Fruit fly (Drosophila melanogaster): ENCODE data around the gene Tmc.
A peak's percentile ranks its signal among the peaks of the same experiment; 100 is the strongest.

Gene Tmc

dm6 chr3L:9566849-9567248 lies 30.7 kb upstream of the Tmc start:
- TF ChIP-seq Hnf4 (GFP tag; optimal IDR thresholded peaks at IDR 0.05) (no peak), h (GFP tag; optimal IDR thresholded peaks at IDR 0.05) (no peak), sv (GFP tag; optimal IDR thresholded peaks at IDR 0.05) (no peak), Dif (GFP tag; optimal IDR thresholded peaks at IDR 0.05; ENCODE audit: partially characterized antibody) (no peak), Hr83 (GFP tag; optimal IDR thresholded peaks at IDR 0.05; ENCODE audit: poor library complexity, severe bottlenecking) (no peak), CrebA (GFP tag; optimal IDR thresholded peaks at IDR 0.05; ENCODE audit: borderline replicate concordance) (no peak), Mio (GFP tag; optimal IDR thresholded peaks at IDR 0.05) (no peak), CG9705 (GFP tag; optimal IDR thresholded peaks at IDR 0.05) (no peak), dsf (GFP tag; optimal IDR thresholded peaks at IDR 0.05; ENCODE audit: borderline replicate concordance) (no peak), Rel (GFP tag; optimal IDR thresholded peaks at IDR 0.05) (no peak), Rel (tag; optimal IDR thresholded peaks at IDR 0.05) (no peak), jim (GFP tag; optimal IDR thresholded peaks at IDR 0.05) (no peak), sage (GFP tag; optimal IDR thresholded peaks at IDR 0.05) (no peak), Abd-B (GFP tag; optimal IDR thresholded peaks at IDR 0.05) (no peak), foxo (GFP tag; optimal IDR thresholded peaks at IDR 0.05) (no peak), dmrt93B (GFP tag; optimal IDR thresholded peaks at IDR 0.05) (no peak), tai (GFP tag; optimal IDR thresholded peaks at IDR 0.05) (no peak), GATAd (GFP tag; optimal IDR thresholded peaks at IDR 0.05) (no peak), N (GFP tag; optimal IDR thresholded peaks at IDR 0.05) (no peak), Hr78 (GFP tag; optimal IDR thresholded peaks at IDR 0.05) (no peak)

dm6 chr3L:9567748-9568147 lies 29.8 kb upstream of the Tmc start:
- TF ChIP-seq OdsH (GFP tag; optimal IDR thresholded peaks at IDR 0.05) (no peak), Dif (GFP tag; optimal IDR thresholded peaks at IDR 0.05; ENCODE audit: partially characterized antibody) (no peak), jim (GFP tag; optimal IDR thresholded peaks at IDR 0.05) (no peak), Dfd (GFP tag; optimal IDR thresholded peaks at IDR 0.05) (no peak), HLH106 (tag; optimal IDR thresholded peaks at IDR 0.05) (no peak), woc (GFP tag; optimal IDR thresholded peaks at IDR 0.05) (no peak), Mio (GFP tag; optimal IDR thresholded peaks at IDR 0.05) (no peak), usp (GFP tag; optimal IDR thresholded peaks at IDR 0.05) (no peak), Hr78 (GFP tag; optimal IDR thresholded peaks at IDR 0.05) (no peak), N (GFP tag; optimal IDR thresholded peaks at IDR 0.05) (no peak), dsf (GFP tag; optimal IDR thresholded peaks at IDR 0.05; ENCODE audit: borderline replicate concordance) (no peak)

DNA sequence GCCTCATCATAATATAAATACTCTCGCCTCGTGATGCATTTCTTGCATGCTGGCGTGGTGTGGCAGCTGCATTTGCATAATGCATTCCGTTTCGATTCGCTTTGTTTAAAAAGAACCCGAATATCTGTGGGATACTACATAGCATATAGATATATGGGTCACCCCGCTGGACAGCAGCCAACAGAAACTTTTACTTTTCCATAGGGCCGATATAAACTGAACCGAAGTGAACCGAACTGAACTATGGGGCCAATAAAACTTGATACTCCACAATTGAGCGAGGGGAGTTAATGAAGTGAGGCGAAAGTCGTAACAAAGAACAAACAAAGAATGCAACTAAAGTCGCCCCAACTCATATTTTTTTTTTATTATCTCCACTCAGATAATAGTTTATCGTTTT lies 28.4 kb upstream of the Tmc start:
- no peak for TF ChIP-seq N (GFP tag; optimal IDR thresholded peaks at IDR 0.05)

DNA sequence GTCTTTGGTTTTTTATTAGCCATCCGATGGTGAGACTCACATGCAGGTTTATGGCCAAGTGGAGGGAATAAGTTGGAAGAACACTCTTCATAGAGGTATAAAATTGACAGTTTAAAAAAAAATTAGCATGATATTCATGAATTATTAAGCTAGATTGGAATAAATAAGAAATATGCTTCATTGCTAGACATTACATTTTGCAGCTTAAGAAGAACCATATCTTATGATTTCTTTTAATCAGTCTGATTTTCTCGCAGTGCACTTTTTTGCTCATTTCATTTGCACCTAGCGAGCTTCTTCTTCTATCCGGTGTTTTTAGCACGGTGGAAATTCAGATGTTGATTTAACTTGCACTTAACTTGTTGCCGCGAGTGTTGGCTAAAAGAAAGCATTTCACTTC lies 27.7 kb upstream of the Tmc start:
- TF ChIP-seq Hr78 (GFP tag; optimal IDR thresholded peaks at IDR 0.05) (no peak), OdsH (GFP tag; optimal IDR thresholded peaks at IDR 0.05) (no peak), Vsx2 (GFP tag; optimal IDR thresholded peaks at IDR 0.05; ENCODE audit: partially characterized antibody) (no peak), psq (GFP tag; optimal IDR thresholded peaks at IDR 0.05) (no peak), Myc (optimal IDR thresholded peaks at IDR 0.05) (no peak), CrebA (GFP tag; optimal IDR thresholded peaks at IDR 0.05; ENCODE audit: borderline replicate concordance) (no peak), fru (GFP tag; optimal IDR thresholded peaks at IDR 0.05) (no peak), GATAd (GFP tag; optimal IDR thresholded peaks at IDR 0.05) (no peak), foxo (GFP tag; optimal IDR thresholded peaks at IDR 0.05) (no peak), usp (GFP tag; optimal IDR thresholded peaks at IDR 0.05) (no peak), HLH106 (tag; optimal IDR thresholded peaks at IDR 0.05) (no peak), tai (GFP tag; optimal IDR thresholded peaks at IDR 0.05) (no peak), woc (GFP tag; optimal IDR thresholded peaks at IDR 0.05) (no peak), Dfd (GFP tag; optimal IDR thresholded peaks at IDR 0.05) (no peak), dsf (GFP tag; optimal IDR thresholded peaks at IDR 0.05; ENCODE audit: borderline replicate concordance) (no peak), sv (GFP tag; optimal IDR thresholded peaks at IDR 0.05) (no peak), dmrt93B (GFP tag; optimal IDR thresholded peaks at IDR 0.05) (no peak), Dif (GFP tag; optimal IDR thresholded peaks at IDR 0.05; ENCODE audit: partially characterized antibody) (no peak), N (GFP tag; optimal IDR thresholded peaks at IDR 0.05) (no peak), rgr (GFP tag; optimal IDR thresholded peaks at IDR 0.05) (no peak)

dm6 chr3L:9571629-9572028 lies 25.9 kb upstream of the Tmc start:
- TF ChIP-seq Myc (optimal IDR thresholded peaks at IDR 0.05) (peak; percentile 21), Hr78 (GFP tag; optimal IDR thresholded peaks at IDR 0.05) (no peak)

DNA sequence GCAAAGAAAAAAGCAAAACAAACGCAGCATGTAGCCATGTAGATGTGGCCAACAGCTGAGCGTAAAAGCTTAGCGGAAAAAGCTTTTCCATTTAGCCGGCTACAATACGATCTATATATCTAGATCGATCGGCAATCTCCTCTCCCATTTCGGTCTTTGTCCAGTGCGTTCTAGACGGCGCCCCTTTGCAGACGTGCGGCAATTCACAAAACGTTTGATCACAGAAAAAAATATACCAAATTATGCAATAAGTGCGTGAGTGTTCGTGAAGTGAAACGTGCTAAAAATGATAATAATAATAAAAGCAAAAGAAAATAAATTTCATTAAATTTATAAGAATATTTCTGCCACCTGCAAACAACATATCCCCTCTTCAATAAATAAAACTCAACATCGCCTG lies 14.2 kb upstream of the Tmc start:
- TF ChIP-seq ey (GFP tag; optimal IDR thresholded peaks at IDR 0.05) (no peak), Sp1 (GFP tag; optimal IDR thresholded peaks at IDR 0.05) (no peak), Hr83 (GFP tag; optimal IDR thresholded peaks at IDR 0.05; ENCODE audit: poor library complexity, severe bottlenecking) (no peak), Hr78 (GFP tag; optimal IDR thresholded peaks at IDR 0.05) (no peak), CG32264 (GFP tag; optimal IDR thresholded peaks at IDR 0.05) (no peak), br (GFP tag; optimal IDR thresholded peaks at IDR 0.05) (no peak), Dfd (GFP tag; optimal IDR thresholded peaks at IDR 0.05) (no peak), woc (GFP tag; optimal IDR thresholded peaks at IDR 0.05) (no peak), tai (GFP tag; optimal IDR thresholded peaks at IDR 0.05) (no peak), OdsH (GFP tag; optimal IDR thresholded peaks at IDR 0.05) (no peak), psq (GFP tag; optimal IDR thresholded peaks at IDR 0.05) (no peak), Dif (GFP tag; optimal IDR thresholded peaks at IDR 0.05; ENCODE audit: partially characterized antibody) (no peak), usp (GFP tag; optimal IDR thresholded peaks at IDR 0.05) (no peak), Jra (GFP tag; optimal IDR thresholded peaks at IDR 0.05) (no peak), h (GFP tag; optimal IDR thresholded peaks at IDR 0.05) (no peak), dl (GFP tag; optimal IDR thresholded peaks at IDR 0.05; ENCODE audit: insufficient read depth in 1 of 2, partially characterized antibody in 2 of 2) (no peak), brk (GFP tag; optimal IDR thresholded peaks at IDR 0.05) (no peak)
